Worm (Caenorhabditis elegans): ENCODE measurements around the gene oac-42.

oac-42 gene

DNA sequence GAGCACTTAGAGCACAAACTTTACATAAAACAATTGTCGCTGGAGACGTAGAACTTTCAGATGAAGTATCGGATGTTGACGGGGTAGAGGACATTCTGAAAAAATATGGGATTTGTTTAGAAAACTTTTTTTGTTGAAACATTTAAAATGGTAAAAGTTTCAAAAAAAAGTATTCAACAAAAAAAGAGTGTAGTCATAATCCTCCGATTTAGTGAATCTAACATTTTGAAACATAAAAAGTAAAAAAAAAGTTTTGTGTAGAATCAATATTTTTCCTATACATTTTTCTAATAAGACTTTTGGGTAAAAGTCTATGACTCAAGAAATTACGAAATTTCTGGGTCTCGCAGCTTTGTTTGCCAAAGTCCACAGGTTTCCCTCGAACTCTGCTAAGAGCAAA lies 12.1 kb upstream of the oac-42 start, which contains the start of gene nhr-213:
Gene nhr-213 (minus strand): TSS at position 101 of the 400 bp plus-strand sequence.
- TF ChIP-seq snpc-4 (tag; optimal IDR thresholded peaks at IDR 0.05) (no peak), mxl-2 (GFP tag; conservative IDR thresholded peaks at IDR 0.05) (no peak), D1046.2 (GFP tag; IDR thresholded peaks at IDR 0.05) (no peak), mdl-1 (tag; optimal IDR thresholded peaks at IDR 0.05) (no peak), snpc-1.2 (GFP tag; IDR thresholded peaks at IDR 0.05) (no peak), skn-1 (tag; optimal IDR thresholded peaks at IDR 0.05) (no peak), lin-29 (GFP tag; IDR thresholded peaks at IDR 0.05) (no peak), spr-3 (GFP tag; optimal IDR thresholded peaks at IDR 0.05) (no peak), F37D6.2 (tag; optimal IDR thresholded peaks at IDR 0.05) (no peak), rbr-2 (tag; optimal IDR thresholded peaks at IDR 0.05) (no peak), mdt-29 (GFP tag; IDR thresholded peaks at IDR 0.05) (no peak), set-16 (GFP tag; IDR thresholded peaks at IDR 0.05) (no peak), hif-1 (tag; optimal IDR thresholded peaks at IDR 0.05) (no peak)

DNA sequence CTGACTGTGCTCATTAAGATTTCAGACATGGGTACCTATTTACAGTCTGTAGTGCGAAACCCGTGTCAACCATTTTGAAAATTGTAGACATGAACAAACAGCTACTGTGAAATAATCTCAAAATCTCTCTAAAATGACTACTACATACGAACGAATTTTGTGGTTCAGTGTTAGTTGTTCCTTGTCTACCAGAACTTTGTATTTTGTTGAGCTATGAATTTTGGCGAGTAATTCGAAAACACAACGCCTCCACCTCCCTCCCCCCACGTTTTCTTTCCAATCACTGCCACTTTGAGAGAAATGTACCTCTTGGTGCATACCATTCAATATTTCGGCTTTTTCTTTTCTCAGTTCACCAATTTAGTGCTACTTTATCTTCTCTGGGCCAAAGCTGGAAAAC lies 8.1 kb upstream of the oac-42 start, which contains the start of gene T06C12.11:
Gene T06C12.11 (plus strand): TSS at position 301 of the 400 bp plus-strand sequence.
- TF ChIP-seq ztf-11 (tag; optimal IDR thresholded peaks at IDR 0.05) (no peak), ama-1 (optimal IDR thresholded peaks at IDR 0.05) (no peak), fos-1 (tag; optimal IDR thresholded peaks at IDR 0.05) (no peak), lir-3 (tag; optimal IDR thresholded peaks at IDR 0.05) (no peak), aha-1 (tag) (no peak), madf-9 (GFP tag; conservative IDR thresholded peaks at IDR 0.05) (no peak), snpc-4 (tag; optimal IDR thresholded peaks at IDR 0.05) (no peak), F49E8.2 (tag; optimal IDR thresholded peaks at IDR 0.05; ENCODE audit: borderline replicate concordance) (no peak), skn-1 (tag; optimal IDR thresholded peaks at IDR 0.05) (no peak), mep-1 (tag; optimal IDR thresholded peaks at IDR 0.05) (no peak), zfp-3 (GFP tag; conservative IDR thresholded peaks at IDR 0.05) (no peak), spr-3 (GFP tag; optimal IDR thresholded peaks at IDR 0.05) (no peak), nhr-102 (tag; optimal IDR thresholded peaks at IDR 0.05) (no peak), unc-130 (GFP tag; optimal IDR thresholded peaks at IDR 0.05) (no peak)

DNA sequence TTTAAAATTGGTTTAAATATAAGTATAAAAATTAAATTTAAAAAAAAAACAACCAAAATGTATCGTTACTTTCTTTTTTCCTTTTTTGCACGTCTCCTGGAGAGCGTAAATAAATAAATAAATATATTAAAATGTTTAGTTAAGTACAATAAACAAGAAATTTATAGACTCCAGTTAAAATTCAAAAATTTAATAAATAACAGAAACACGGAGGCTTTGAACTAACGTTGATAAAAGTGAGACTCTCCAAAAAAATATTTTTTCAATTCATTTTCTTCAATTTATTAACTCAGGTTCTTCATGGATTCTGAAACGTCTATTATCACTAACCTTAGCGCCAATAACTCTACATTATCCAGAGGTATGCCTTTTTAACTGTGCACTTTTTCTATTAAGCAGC lies 7.2 kb upstream of the oac-42 start, which contains the start of gene T06C12.12:
Gene T06C12.12 (plus strand): TSS at position 301 of the 400 bp plus-strand sequence.
- no peak for TF ChIP-seq zfp-3 (GFP tag; conservative IDR thresholded peaks at IDR 0.05)
- TF ChIP-seq F37D6.2 (tag; optimal IDR thresholded peaks at IDR 0.05): no peak
- no peak for TF ChIP-seq hlh-30 (tag; optimal IDR thresholded peaks at IDR 0.05; ENCODE audit: insufficient read depth)
- TF ChIP-seq Y5F2A.4 (GFP tag; optimal IDR thresholded peaks at IDR 0.05): no peak

DNA sequence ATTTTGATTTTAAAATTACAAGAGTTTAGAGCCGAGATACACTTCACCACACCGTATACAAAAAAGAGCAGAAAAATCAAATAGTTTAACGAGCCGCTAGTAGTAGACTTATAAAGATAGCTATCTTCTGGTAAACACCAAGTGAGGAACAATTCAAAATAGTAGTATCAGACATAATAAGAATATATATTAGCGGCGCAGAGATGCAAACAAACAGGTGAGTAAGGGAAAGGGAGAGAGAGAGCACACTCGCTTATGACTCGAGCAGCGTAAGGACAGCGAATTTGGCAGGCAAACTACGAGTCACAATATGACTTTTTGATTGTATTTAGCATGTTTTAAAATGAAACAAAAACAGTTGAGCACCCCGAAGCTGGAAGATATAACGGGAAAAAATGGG lies 6.7 kb upstream of the oac-42 start:
- no peak for TF ChIP-seq ztf-11 (tag; optimal IDR thresholded peaks at IDR 0.05)
- no peak for TF ChIP-seq snpc-1.2 (GFP tag; IDR thresholded peaks at IDR 0.05)
- TF ChIP-seq zag-1 (tag; optimal IDR thresholded peaks at IDR 0.05): no peak
- TF ChIP-seq attf-4 (tag; optimal IDR thresholded peaks at IDR 0.05): no peak
- no peak for TF ChIP-seq spr-3 (GFP tag; optimal IDR thresholded peaks at IDR 0.05)
- TF ChIP-seq fkh-10 (GFP tag; optimal IDR thresholded peaks at IDR 0.05): no peak
- no peak for TF ChIP-seq zip-2 (tag; optimal IDR thresholded peaks at IDR 0.05)
- TF ChIP-seq lsy-2 (tag; optimal IDR thresholded peaks at IDR 0.05): no peak
- no peak for TF ChIP-seq zfp-3 (GFP tag; conservative IDR thresholded peaks at IDR 0.05)
- TF ChIP-seq daf-8 (GFP tag; IDR thresholded peaks at IDR 0.05): no peak
- TF ChIP-seq lin-39 (tag; optimal IDR thresholded peaks at IDR 0.05): no peak
- no peak for TF ChIP-seq egl-43 (GFP tag; IDR thresholded peaks at IDR 0.05)
- peak; percentile 67 for TF ChIP-seq hlh-11 (tag; optimal IDR thresholded peaks at IDR 0.05)
- TF ChIP-seq daf-16 (GFP tag; optimal IDR thresholded peaks at IDR 0.05): no peak
- peak; percentile 89 for TF ChIP-seq daf-16 (tag; optimal IDR thresholded peaks at IDR 0.05)
- TF ChIP-seq pqm-1 (tag; optimal IDR thresholded peaks at IDR 0.05): peak; percentile 70
- no peak for TF ChIP-seq T20F7.1 (GFP tag; optimal IDR thresholded peaks at IDR 0.05)
- no peak for TF ChIP-seq unc-62 (GFP tag; optimal IDR thresholded peaks at IDR 0.05 in 1 of 2)
- no peak for TF ChIP-seq unc-62 (tag; optimal IDR thresholded peaks at IDR 0.05)
- TF ChIP-seq spr-1 (tag; optimal IDR thresholded peaks at IDR 0.05): no peak
- no peak for TF ChIP-seq fos-1 (tag; optimal IDR thresholded peaks at IDR 0.05)
- TF ChIP-seq F37D6.2 (tag; optimal IDR thresholded peaks at IDR 0.05): no peak
- TF ChIP-seq ces-1 (GFP tag; optimal IDR thresholded peaks at IDR 0.05): no peak
- TF ChIP-seq ZK546.5 (tag; optimal IDR thresholded peaks at IDR 0.05): no peak
- no peak for TF ChIP-seq saeg-2 (GFP tag; IDR thresholded peaks at IDR 0.05)
- TF ChIP-seq dpl-1 (GFP tag; optimal IDR thresholded peaks at IDR 0.05): no peak
- no peak for TF ChIP-seq nhr-111 (GFP tag; optimal IDR thresholded peaks at IDR 0.05)
- peak; percentile 28 for TF ChIP-seq hlh-30 (tag; optimal IDR thresholded peaks at IDR 0.05; ENCODE audit: insufficient read depth)
